Worm (Caenorhabditis elegans): ENCODE measurements around the gene C54D10.5.

The C54D10.5 gene

ce11 chrV:12410416-12411001 is 18.6 kb upstream of the C54D10.5 start, which contains the start of gene hrg-2:
Gene hrg-2 (minus strand): TSS chrV:12410513.
- TF ChIP-seq fkh-10 (GFP tag; optimal IDR thresholded peaks at IDR 0.05) (no peak), nhr-20 (tag; optimal IDR thresholded peaks at IDR 0.05) (peak; percentile 61), aha-1 (tag; optimal IDR thresholded peaks at IDR 0.05) (no peak), C34B4.2 (tag; optimal IDR thresholded peaks at IDR 0.05) (no peak), irx-1 (tag; optimal IDR thresholded peaks at IDR 0.05) (no peak), nhr-71 (tag; optimal IDR thresholded peaks at IDR 0.05) (peak; percentile 57), tbx-2 (tag; optimal IDR thresholded peaks at IDR 0.05) (peak; percentile 6), nhr-90 (tag; optimal IDR thresholded peaks at IDR 0.05; ENCODE audit: poor library complexity) (peak; percentile 34), fkh-8 (tag; optimal IDR thresholded peaks at IDR 0.05) (no peak), efl-1 (optimal IDR thresholded peaks at IDR 0.05) (no peak), efl-1 (GFP tag; optimal IDR thresholded peaks at IDR 0.05 in 1 of 2) (no peak), nhr-85 (tag) (peak; percentile 69), ceh-88 (GFP tag; IDR thresholded peaks at IDR 0.05) (no peak), lin-14 (GFP tag; optimal IDR thresholded peaks at IDR 0.05) (peak; percentile 26), snu-23 (GFP tag; optimal IDR thresholded peaks at IDR 0.05) (peak; percentile 17)

ce11 chrV:12411909-12412308 is 17.2 kb upstream of the C54D10.5 start, which contains the start of gene cdr-7:
Gene cdr-7 (minus strand): TSS chrV:12412113.
- TF ChIP-seq lin-14 (GFP tag; optimal IDR thresholded peaks at IDR 0.05) (peak; percentile 41), nhr-85 (tag) (peak; percentile 86), elt-3 (tag; optimal IDR thresholded peaks at IDR 0.05) (peak in 3 of 6 experiments; percentile 7 to 80 (median 67)), nhr-20 (tag; optimal IDR thresholded peaks at IDR 0.05) (peak; percentile 0), xbp-1 (tag; optimal IDR thresholded peaks at IDR 0.05) (no peak)

DNA sequence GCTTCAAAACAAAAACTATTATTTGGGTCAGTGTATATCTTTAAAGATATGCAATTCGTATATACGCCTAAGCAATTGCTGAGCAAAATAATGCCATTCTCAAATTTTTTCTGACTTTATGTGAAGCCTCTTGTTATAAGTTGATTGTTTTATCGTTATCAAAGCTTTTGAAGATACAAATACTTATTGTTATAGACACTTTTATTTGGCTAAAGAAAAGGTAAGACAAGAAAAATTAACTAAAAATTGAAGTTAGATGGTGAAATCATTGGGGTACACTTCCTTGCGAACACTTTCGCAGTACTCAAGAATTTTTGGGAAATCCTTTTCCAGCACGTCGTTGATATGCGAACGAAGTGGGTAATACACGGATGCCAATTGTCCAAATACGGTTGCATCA is 16.8 kb upstream of the C54D10.5 start:
- no peak for TF ChIP-seq vab-15 (tag; optimal IDR thresholded peaks at IDR 0.05)
- TF ChIP-seq efl-1 (optimal IDR thresholded peaks at IDR 0.05), result no peak
- peak in 1 of 2 experiments; percentile 87 for TF ChIP-seq efl-1 (GFP tag; optimal IDR thresholded peaks at IDR 0.05 in 1 of 2)

- TF ChIP-seq efl-1 (optimal IDR thresholded peaks at IDR 0.05), result peak in 1 of 2 experiments; percentile 13
- no peak for TF ChIP-seq efl-1 (GFP tag; optimal IDR thresholded peaks at IDR 0.05 in 1 of 2)
- peak; percentile 13 for TF ChIP-seq nhr-28 (tag; optimal IDR thresholded peaks at IDR 0.05)
- TF ChIP-seq fkh-4 (tag; optimal IDR thresholded peaks at IDR 0.05; ENCODE audit: borderline replicate concordance), result no peak
- peak; percentile 36 for TF ChIP-seq nhr-71 (tag; optimal IDR thresholded peaks at IDR 0.05)
- no peak for TF ChIP-seq lin-39 (tag; optimal IDR thresholded peaks at IDR 0.05)
- peak; percentile 42 for TF ChIP-seq lin-14 (GFP tag; optimal IDR thresholded peaks at IDR 0.05)
- peak; percentile 5 for TF ChIP-seq mep-1 (tag; optimal IDR thresholded peaks at IDR 0.05)
- TF ChIP-seq lin-35 (GFP tag; optimal IDR thresholded peaks at IDR 0.05), result peak in 1 of 2 experiments; percentile 6
- no peak for TF ChIP-seq aly-2 (tag; optimal IDR thresholded peaks at IDR 0.05)
- TF ChIP-seq nhr-20 (tag; optimal IDR thresholded peaks at IDR 0.05), result peak; percentile 72
These were observed 15.5 kb upstream of the C54D10.5 start, which contains the start of gene cdr-6 for ce11 chrV:12413651-12414114. Gene cdr-6 (minus strand): TSS chrV:12413701.

- TF ChIP-seq ztf-4 (tag; optimal IDR thresholded peaks at IDR 0.05) (no peak), fkh-4 (tag; optimal IDR thresholded peaks at IDR 0.05; ENCODE audit: borderline replicate concordance) (no peak), elt-2 (tag; optimal IDR thresholded peaks at IDR 0.05) (peak; percentile 13), unc-30 (tag; optimal IDR thresholded peaks at IDR 0.05) (no peak)
These were observed 14.8 kb upstream of the C54D10.5 start for ce11 chrV:12414362-12414761.

DNA sequence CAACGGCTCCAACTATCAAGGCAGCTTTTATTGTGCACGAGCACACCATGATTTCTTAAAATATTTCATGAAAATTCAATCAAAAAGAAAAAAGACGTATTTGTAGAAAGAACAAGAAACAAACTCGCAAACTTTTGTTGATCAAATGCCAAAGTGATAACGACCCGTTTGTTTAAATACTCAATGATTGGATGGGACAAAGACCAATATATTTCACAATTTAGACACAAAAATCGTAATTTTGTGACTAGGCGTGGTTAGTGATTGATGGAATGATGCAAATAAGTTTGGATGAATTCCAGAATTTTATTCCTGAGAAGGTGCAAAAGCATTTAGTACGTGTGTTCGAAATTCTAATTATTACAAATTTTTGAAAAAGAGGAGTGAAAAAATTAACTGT is 13.5 kb upstream of the C54D10.5 start, which contains the start of gene cdr-2:
TSS of gene cdr-2 (minus strand) at position 54 of the 400 bp plus-strand sequence.
- TF ChIP-seq nhr-20 (tag; optimal IDR thresholded peaks at IDR 0.05) (peak; percentile 14), efl-1 (optimal IDR thresholded peaks at IDR 0.05) (no peak), efl-1 (GFP tag; optimal IDR thresholded peaks at IDR 0.05 in 1 of 2) (peak in 1 of 2 experiments; percentile 48), elt-3 (tag; optimal IDR thresholded peaks at IDR 0.05) (no peak), elt-2 (tag; optimal IDR thresholded peaks at IDR 0.05) (peak; percentile 57)

- no peak for TF ChIP-seq zip-4 (GFP tag; optimal IDR thresholded peaks at IDR 0.05)
- no peak for TF ChIP-seq efl-1 (optimal IDR thresholded peaks at IDR 0.05)
- TF ChIP-seq efl-1 (GFP tag; optimal IDR thresholded peaks at IDR 0.05 in 1 of 2), result no peak
- no peak for TF ChIP-seq mdl-1 (tag; optimal IDR thresholded peaks at IDR 0.05)
- TF ChIP-seq sptf-1 (tag; optimal IDR thresholded peaks at IDR 0.05), result no peak
- TF ChIP-seq zag-1 (tag; optimal IDR thresholded peaks at IDR 0.05), result no peak
- no peak for TF ChIP-seq elt-3 (tag; optimal IDR thresholded peaks at IDR 0.05)
- TF ChIP-seq nhr-20 (tag; optimal IDR thresholded peaks at IDR 0.05), result no peak
- no peak for TF ChIP-seq jun-1 (tag; optimal IDR thresholded peaks at IDR 0.05)
- no peak for TF ChIP-seq Y116A8C.19 (tag; optimal IDR thresholded peaks at IDR 0.05; ENCODE audit: borderline replicate concordance)
- no peak for TF ChIP-seq aha-1 (tag; optimal IDR thresholded peaks at IDR 0.05)
- no peak for TF ChIP-seq fkh-8 (tag; optimal IDR thresholded peaks at IDR 0.05)
- TF ChIP-seq ceh-90 (tag; optimal IDR thresholded peaks at IDR 0.05), result no peak
- TF ChIP-seq unc-62 (GFP tag; optimal IDR thresholded peaks at IDR 0.05), result no peak
- no peak for TF ChIP-seq ces-1 (GFP tag; optimal IDR thresholded peaks at IDR 0.05)
- no peak for TF ChIP-seq pag-3 (tag; optimal IDR thresholded peaks at IDR 0.05; ENCODE audit: borderline replicate concordance, insufficient read depth)
These were observed 11.9 kb upstream of the C54D10.5 start, which contains the start of gene cdr-3 for ce11 chrV:12417277-12417676. Gene cdr-3 (minus strand): TSS chrV:12417377.

Measured in whole organism, L1 larva.